Worm (Caenorhabditis elegans) whole organism, young adult: ENCODE measurements around the gene F10G7.10.
A peak's percentile ranks its signal among the peaks of the same experiment; 100 is the strongest.

Experiments used
- B0019.2 ChIP-seq: fragments of 200-800 bp; sonication (Bioruptor generic); conservative IDR thresholded peaks from 2 replicates; pipeline ENCODE4 v1.3.6; 2022; ENCODE audit warnings: missing genetic modification reagents, missing genetic modification characterization, missing compliant biosample characterization
- B0035.1 ChIP-seq: sonication (generic microtip); optimal IDR thresholded peaks from 2 replicates; lab custom pipeline; 2016; ENCODE audit warnings: missing genetic modification characterization, mild to moderate bottlenecking, missing compliant biosample characterization, missing genotype, missing genetic modification reagents
- C06A6.2 ChIP-seq: fragments of 200-800 bp; sonication (Bioruptor generic); conservative IDR thresholded peaks from 2 replicates; pipeline ENCODE4 v1.3.6; 2022; ENCODE audit warnings: missing genetic modification characterization, missing compliant biosample characterization
- D2030.7 ChIP-seq: fragments of 200-800 bp; sonication (Bioruptor generic); IDR thresholded peaks from 2 replicates; pipeline ENCODE4 v1.3.6; 2022; ENCODE audit warnings: missing genetic modification reagents, missing genetic modification characterization, missing compliant biosample characterization
- F39B2.1 ChIP-seq: fragments of 200-800 bp; sonication (Bioruptor generic); IDR thresholded peaks from 2 replicates; pipeline ENCODE4 v1.3.6; 2022; ENCODE audit warnings: missing genetic modification reagents, missing genetic modification characterization, missing compliant biosample characterization
- F57A8.1 ChIP-seq: fragments of 200-800 bp; sonication (Bioruptor generic); optimal IDR thresholded peaks from 2 replicates; lab custom pipeline; 2018; ENCODE audit warnings: mild to moderate bottlenecking, missing genetic modification characterization, moderate library complexity, missing compliant biosample characterization
- F57C9.4 ChIP-seq: sonication (generic microtip); optimal IDR thresholded peaks from 2 replicates; lab custom pipeline; 2017; ENCODE audit warnings: mild to moderate bottlenecking, missing genetic modification characterization, missing compliant biosample characterization
- Y79H2A.3 ChIP-seq: fragments of 200-800 bp; sonication (Bioruptor generic); conservative IDR thresholded peaks from 2 replicates; pipeline ENCODE4 v1.3.6; 2022; ENCODE audit warnings: missing genetic modification reagents, missing genetic modification characterization, missing compliant biosample characterization
- Y95B8A.8 ChIP-seq: fragments of 200-800 bp; sonication (Bioruptor generic); IDR thresholded peaks from 2 replicates; pipeline ENCODE4 v1.3.6; 2022; ENCODE audit warnings: missing genetic modification reagents, missing genetic modification characterization, missing compliant biosample characterization
- akir-1 ChIP-seq: fragments of 200-800 bp; sonication (Bioruptor generic); optimal IDR thresholded peaks from 2 replicates; lab custom pipeline; 2018; ENCODE audit warnings: mild to moderate bottlenecking, missing genetic modification characterization, moderate library complexity, missing compliant biosample characterization
- athp-1 ChIP-seq: sonication (generic microtip); optimal IDR thresholded peaks from 2 replicates; lab custom pipeline; 2017; ENCODE audit warnings: mild to moderate bottlenecking, missing genetic modification characterization, missing compliant biosample characterization
- attf-6 ChIP-seq: fragments of 200-800 bp; sonication (Bioruptor generic); IDR thresholded peaks from 2 replicates; pipeline ENCODE4 v1.3.6; 2022; ENCODE audit warnings: missing genetic modification reagents, missing genetic modification characterization, missing compliant biosample characterization
- bed-1 ChIP-seq: fragments of 200-800 bp; sonication (Bioruptor generic); IDR thresholded peaks from 2 replicates; pipeline ENCODE4 v1.3.6; 2022; ENCODE audit warnings: missing genetic modification reagents, missing genetic modification characterization, missing compliant biosample characterization
- bed-2 ChIP-seq: fragments of 200-800 bp; sonication (Bioruptor generic); IDR thresholded peaks from 2 replicates; pipeline ENCODE4 v1.3.6; 2022; ENCODE audit warnings: missing genetic modification reagents, missing genetic modification characterization, missing compliant biosample characterization
- ccch-3 ChIP-seq: fragments of 200-800 bp; sonication (Bioruptor generic); optimal IDR thresholded peaks from 2 replicates; lab custom pipeline; 2018; ENCODE audit warnings: mild to moderate bottlenecking, missing genetic modification characterization, missing compliant biosample characterization
- cebp-1 ChIP-seq, 2 experiments: fragments of 200-800 bp in 1 of 2; sonication (Bioruptor generic) in 1 of 2; sonication (generic microtip) in 1 of 2; IDR thresholded peaks in 1 of 2; optimal IDR thresholded peaks in 1 of 2; 2 replicates each; pipeline versions ENCODE4 v1.3.6 to Lab custom; 2017 to 2022; ENCODE audit warnings: missing compliant biosample characterization in 2 of 2, missing genetic modification characterization in 2 of 2, mild to moderate bottlenecking in 1 of 2, missing genetic modification reagents in 1 of 2, moderate library complexity in 1 of 2
- ceh-27 ChIP-seq: fragments of 200-800 bp; sonication (Bioruptor generic); optimal IDR thresholded peaks from 2 replicates; lab custom pipeline; 2018; ENCODE audit warnings: mild to moderate bottlenecking, missing genetic modification characterization, moderate library complexity, missing compliant biosample characterization
- chd-7 ChIP-seq: sonication (generic microtip); optimal IDR thresholded peaks from 2 replicates; lab custom pipeline; 2016; ENCODE audit warnings: mild to moderate bottlenecking, missing genetic modification characterization, moderate library complexity, missing compliant biosample characterization
- dpff-1 ChIP-seq: sonication (generic microtip); optimal IDR thresholded peaks from 2 replicates; lab custom pipeline; 2017; ENCODE audit warnings: mild to moderate bottlenecking, missing genetic modification characterization, missing compliant biosample characterization
- egl-44 ChIP-seq: fragments of 200-800 bp; sonication (Bioruptor generic); IDR thresholded peaks from 2 replicates; pipeline ENCODE4 v1.3.6; 2022; ENCODE audit warnings: missing genetic modification reagents, missing genetic modification characterization, missing compliant biosample characterization
- egrh-3 ChIP-seq: fragments of 200-800 bp; sonication (Bioruptor generic); IDR thresholded peaks from 2 replicates; pipeline ENCODE4 v1.3.6; 2022; ENCODE audit warnings: missing genetic modification reagents, missing genetic modification characterization, missing compliant biosample characterization
- ekl-4 ChIP-seq: fragments of 200-800 bp; sonication (Bioruptor generic); IDR thresholded peaks from 2 replicates; pipeline ENCODE4 v1.3.6; 2022; ENCODE audit warnings: missing genetic modification reagents, missing genetic modification characterization, missing compliant biosample characterization
- ets-4 ChIP-seq: fragments of 200-800 bp; sonication (Bioruptor generic); optimal IDR thresholded peaks from 2 replicates; lab custom pipeline; 2018; ENCODE audit warnings: mild to moderate bottlenecking, missing genetic modification characterization, missing compliant biosample characterization
- hmg-1.2 ChIP-seq: fragments of 200-800 bp; sonication (Bioruptor generic); IDR thresholded peaks from 2 replicates; pipeline ENCODE4 v1.3.6; 2022; ENCODE audit warnings: missing genetic modification reagents, missing genetic modification characterization, missing compliant biosample characterization
- hmg-20 ChIP-seq: fragments of 200-800 bp; sonication (Bioruptor generic); IDR thresholded peaks from 2 replicates; pipeline ENCODE4 v1.3.6; 2022; ENCODE audit warnings: missing genetic modification reagents, missing genetic modification characterization, missing compliant biosample characterization
- hsf-1 ChIP-seq: fragments of 200-800 bp; sonication (Bioruptor generic); IDR thresholded peaks from 2 replicates; pipeline ENCODE4 v1.3.6; 2022; ENCODE audit warnings: missing genetic modification reagents, missing genetic modification characterization, missing compliant biosample characterization
- let-526 ChIP-seq: fragments of 200-800 bp; sonication (Bioruptor generic); IDR thresholded peaks from 2 replicates; pipeline ENCODE4 v1.3.6; 2022; ENCODE audit warnings: missing genetic modification reagents, missing genetic modification characterization, missing compliant biosample characterization
- lin-26 ChIP-seq: fragments of 200-800 bp; sonication (Bioruptor generic); IDR thresholded peaks from 2 replicates; pipeline ENCODE4 v1.3.6; 2022; ENCODE audit warnings: missing genetic modification reagents, missing genetic modification characterization, missing compliant biosample characterization
- lin-40 ChIP-seq: sonication (generic microtip); optimal IDR thresholded peaks from 2 replicates; lab custom pipeline; 2016; ENCODE audit warnings: missing genetic modification characterization, mild to moderate bottlenecking, missing compliant biosample characterization, missing genotype, missing genetic modification reagents
- lsl-1 ChIP-seq: fragments of 200-800 bp; sonication (Bioruptor generic); optimal IDR thresholded peaks from 2 replicates; lab custom pipeline; 2018; ENCODE audit warnings: mild to moderate bottlenecking, missing genetic modification characterization, moderate library complexity, missing compliant biosample characterization
- madf-10 ChIP-seq: sonication (generic microtip); optimal IDR thresholded peaks from 2 replicates; lab custom pipeline; 2016; ENCODE audit warnings: mild to moderate bottlenecking, missing genetic modification characterization, missing compliant biosample characterization
- madf-3 ChIP-seq: fragments of 200-800 bp; sonication (Bioruptor generic); IDR thresholded peaks from 2 replicates; pipeline ENCODE4 v1.3.6; 2022; ENCODE audit warnings: missing genetic modification reagents, missing genetic modification characterization, missing compliant biosample characterization
- mel-28 ChIP-seq: sonication (generic microtip); optimal IDR thresholded peaks from 2 replicates; lab custom pipeline; 2016; ENCODE audit warnings: borderline replicate concordance, mild to moderate bottlenecking, missing genetic modification characterization, missing compliant biosample characterization
- nhr-120 ChIP-seq: fragments of 200-800 bp; sonication (Bioruptor generic); IDR thresholded peaks from 2 replicates; pipeline ENCODE4 v1.3.6; 2022; ENCODE audit warnings: missing genetic modification characterization, missing compliant biosample characterization
- nhr-179 ChIP-seq: sonication (generic microtip); optimal IDR thresholded peaks from 2 replicates; lab custom pipeline; 2016; ENCODE audit warnings: mild to moderate bottlenecking, missing genetic modification characterization, missing compliant biosample characterization
- nhr-27 ChIP-seq: fragments of 200-800 bp; sonication (Bioruptor generic); optimal IDR thresholded peaks from 2 replicates; lab custom pipeline; 2018; ENCODE audit warnings: mild to moderate bottlenecking, missing genetic modification characterization, moderate library complexity, missing compliant biosample characterization
- nhr-90 ChIP-seq: sonication (generic microtip); optimal IDR thresholded peaks from 2 replicates; lab custom pipeline; 2016; ENCODE audit warnings: missing genotype, mild to moderate bottlenecking, missing genetic modification characterization, missing compliant biosample characterization
- pbrm-1 ChIP-seq: fragments of 200-800 bp; sonication (Bioruptor generic); IDR thresholded peaks from 2 replicates; pipeline ENCODE4 v1.3.6; 2022; ENCODE audit warnings: missing genetic modification reagents, missing genetic modification characterization, missing compliant biosample characterization
- repo-1 ChIP-seq: sonication (generic microtip); optimal IDR thresholded peaks from 2 replicates; lab custom pipeline; 2017; ENCODE audit warnings: mild to moderate bottlenecking, missing genetic modification characterization, missing compliant biosample characterization
- sdz-38 ChIP-seq: sonication (generic microtip); optimal IDR thresholded peaks from 2 replicates; lab custom pipeline; 2016; ENCODE audit warnings: missing genotype, missing genetic modification characterization, missing compliant biosample characterization
- snpc-1.1 ChIP-seq: sonication (generic microtip); optimal IDR thresholded peaks from 2 replicates; lab custom pipeline; 2017; ENCODE audit warnings: missing genetic modification characterization, mild to moderate bottlenecking, missing compliant biosample characterization, antibody characterized with exemption, moderate library complexity, missing genotype, missing genetic modification reagents; ENCODE audit not compliant: insufficient read depth
- somi-1 ChIP-seq: fragments of 200-800 bp; sonication (Bioruptor generic); optimal IDR thresholded peaks from 2 replicates; lab custom pipeline; 2018; ENCODE audit warnings: mild to moderate bottlenecking, missing genetic modification characterization, missing compliant biosample characterization
- sptf-2 ChIP-seq: fragments of 200-800 bp; sonication (Bioruptor generic); optimal IDR thresholded peaks from 2 replicates; lab custom pipeline; 2018; ENCODE audit warnings: mild to moderate bottlenecking, missing genetic modification characterization, missing compliant biosample characterization
- zfh-2 ChIP-seq: fragments of 200-800 bp; sonication (Bioruptor generic); conservative IDR thresholded peaks from 2 replicates; pipeline ENCODE4 v1.3.6; 2022; ENCODE audit warnings: missing genetic modification reagents, missing genetic modification characterization, missing compliant biosample characterization
- zim-3 ChIP-seq: sonication (generic microtip); optimal IDR thresholded peaks from 2 replicates; lab custom pipeline; 2017; ENCODE audit warnings: mild to moderate bottlenecking, missing genetic modification characterization, moderate library complexity, missing compliant biosample characterization
- ztf-25 ChIP-seq: fragments of 200-800 bp; sonication (Bioruptor generic); IDR thresholded peaks from 2 replicates; pipeline ENCODE4 v1.3.6; 2022; ENCODE audit warnings: missing genetic modification reagents, missing genetic modification characterization, missing compliant biosample characterization
- ztf-28 ChIP-seq: fragments of 200-800 bp; sonication (Bioruptor generic); IDR thresholded peaks from 2 replicates; pipeline ENCODE4 v1.3.6; 2022; ENCODE audit warnings: missing genetic modification reagents, missing genetic modification characterization, missing compliant biosample characterization
- ztf-3 ChIP-seq: fragments of 200-800 bp; sonication (Bioruptor generic); optimal IDR thresholded peaks from 2 replicates; lab custom pipeline; 2018; ENCODE audit warnings: mild to moderate bottlenecking, missing genetic modification characterization, missing compliant biosample characterization
- ztf-6 ChIP-seq: fragments of 200-800 bp; sonication (Bioruptor generic); IDR thresholded peaks from 2 replicates; pipeline ENCODE4 v1.3.6; 2022; ENCODE audit warnings: missing genetic modification reagents, missing genetic modification characterization, missing compliant biosample characterization

The F10G7.10 gene

DNA sequence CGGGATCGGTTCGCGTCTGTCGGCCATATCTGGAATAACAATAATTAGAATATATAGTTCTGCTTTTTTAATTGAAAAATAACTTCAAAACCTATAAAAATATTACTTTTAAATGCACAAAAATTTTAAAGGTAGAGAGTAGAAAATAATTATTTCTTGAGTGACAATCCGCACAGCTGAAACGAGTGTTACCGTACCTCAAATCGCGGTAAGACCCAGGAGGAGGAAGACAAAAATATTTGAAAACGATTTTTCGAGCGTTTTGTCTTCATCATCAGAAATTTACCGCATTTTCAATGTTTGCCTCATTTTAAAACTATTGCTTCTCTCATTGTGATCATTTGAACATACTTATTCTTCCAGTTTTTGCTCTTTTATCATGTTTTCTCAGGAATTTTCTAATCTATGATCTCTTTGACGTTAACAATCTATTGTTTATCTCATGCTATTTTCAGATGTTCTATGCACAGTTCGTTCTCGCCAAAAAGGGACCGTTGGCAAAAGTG lies 27.7 kb downstream of the F10G7.10 start, which contains the start of the genes rpn-5 and scc-1 (continued):
- TF ChIP-seq bed-1 (GFP tag; lab: Robert Waterston, UW) (no peak), ets-4 (GFP tag; lab: Kevin White, UChicago) (no peak), cebp-1 (GFP tag; IDR thresholded peaks at IDR 0.05; lab: Robert Waterston, UW) (no peak), cebp-1 (tag; optimal IDR thresholded peaks at IDR 0.05; lab: Kevin White, UChicago) (peak; percentile 12), madf-10 (tag; lab: Kevin White, UChicago) (no peak), athp-1 (tag; lab: Kevin White, UChicago) (no peak), lsl-1 (GFP tag; lab: Kevin White, UChicago) (peak; percentile 91), chd-7 (tag; lab: Kevin White, UChicago) (no peak), ceh-27 (GFP tag; lab: Kevin White, UChicago) (no peak), somi-1 (no peak), pbrm-1 (GFP tag; lab: Robert Waterston, UW) (0 out of 2 replicates have a peak, but pooled peaks have one; percentile 12), hmg-20 (no peak), F39B2.1 (no peak), madf-3 (no peak), F57C9.4 (no peak), nhr-90 (tag; lab: Kevin White, UChicago) (no peak), B0035.1 (tag; lab: Kevin White, UChicago) (no peak), D2030.7 (peak; percentile 61), lin-26 (GFP tag; lab: Robert Waterston, UW) (no peak), ztf-28 (GFP tag; lab: Robert Waterston, UW) (no peak), hsf-1 (GFP tag; lab: Robert Waterston, UW) (no peak), akir-1 (GFP tag; lab: Kevin White, UChicago) (no peak), Y95B8A.8 (GFP tag; lab: Robert Waterston, UW) (no peak), snpc-1.1 (tag; lab: Kevin White, UChicago) (peak; percentile 2), egl-44 (GFP tag; lab: Robert Waterston, UW) (no peak), ztf-25 (GFP tag; lab: Robert Waterston, UW) (no peak), ztf-6 (no peak), mel-28 (tag; lab: Kevin White, UChicago) (no peak), B0019.2 (GFP tag; lab: Robert Waterston, UW) (no peak), Y79H2A.3 (GFP tag; lab: Robert Waterston, UW) (no peak), nhr-120 (no peak), C06A6.2 (no peak), ccch-3 (no peak), egrh-3 (no peak), ekl-4 (GFP tag; lab: Robert Waterston, UW) (no peak), attf-6 (GFP tag; lab: Robert Waterston, UW) (no peak), let-526 (GFP tag; lab: Robert Waterston, UW) (no peak), sptf-2 (GFP tag; lab: Kevin White, UChicago) (no peak), repo-1 (no peak), nhr-179 (tag; lab: Kevin White, UChicago) (no peak), zim-3 (no peak), F57A8.1 (GFP tag; lab: Kevin White, UChicago) (no peak), sdz-38 (tag; lab: Kevin White, UChicago) (no peak), hmg-1.2 (GFP tag; lab: Robert Waterston, UW) (peak; percentile 26; the same call in 1 of the 2 replicates), zfh-2 (no peak), bed-2 (GFP tag; lab: Robert Waterston, UW) (no peak), dpff-1 (tag; lab: Kevin White, UChicago) (no peak), ztf-3 (GFP tag; lab: Kevin White, UChicago) (no peak), lin-40 (tag; lab: Kevin White, UChicago) (no peak), nhr-27 (tag; lab: Kevin White, UChicago) (no peak)
